Worm (Caenorhabditis elegans) whole organism, midembryonic: ENCODE data around the gene Y59A8B.8.

Experiments
- cog-1 ChIP-seq: sonication (generic microtip); optimal IDR thresholded peaks from 2 replicates; lab custom pipeline; 2016; ENCODE audit warnings: missing genetic modification characterization, missing compliant biosample characterization
- flt-1 ChIP-seq: fragments of 200-800 bp; sonication (Bioruptor generic); IDR thresholded peaks from 2 replicates; pipeline ENCODE4 v1.3.6; 2022; ENCODE audit warnings: missing genetic modification characterization, missing compliant biosample characterization
- klf-2 ChIP-seq: fragments of 200-800 bp; sonication (Bioruptor generic); conservative IDR thresholded peaks from 2 replicates; pipeline ENCODE4 v1.3.6; 2022; ENCODE audit warnings: missing genetic modification reagents, missing genetic modification characterization, missing compliant biosample characterization
- ref-1 ChIP-seq: fragments of 200-800 bp; sonication (Bioruptor generic); conservative IDR thresholded peaks from 2 replicates; pipeline ENCODE4 v1.3.6; 2022; ENCODE audit warnings: missing genetic modification reagents, missing genetic modification characterization, missing compliant biosample characterization
- tab-1 ChIP-seq: fragments of 200-800 bp; sonication (Bioruptor generic); IDR thresholded peaks from 2 replicates; pipeline ENCODE4 v1.3.6; 2022; ENCODE audit warnings: missing genetic modification characterization, missing compliant biosample characterization
- ztf-23 ChIP-seq: fragments of 200-800 bp; sonication (Bioruptor generic); IDR thresholded peaks from 2 replicates; pipeline ENCODE4 v1.3.6; 2022; ENCODE audit warnings: missing genetic modification reagents, missing genetic modification characterization, missing compliant biosample characterization

DNA sequence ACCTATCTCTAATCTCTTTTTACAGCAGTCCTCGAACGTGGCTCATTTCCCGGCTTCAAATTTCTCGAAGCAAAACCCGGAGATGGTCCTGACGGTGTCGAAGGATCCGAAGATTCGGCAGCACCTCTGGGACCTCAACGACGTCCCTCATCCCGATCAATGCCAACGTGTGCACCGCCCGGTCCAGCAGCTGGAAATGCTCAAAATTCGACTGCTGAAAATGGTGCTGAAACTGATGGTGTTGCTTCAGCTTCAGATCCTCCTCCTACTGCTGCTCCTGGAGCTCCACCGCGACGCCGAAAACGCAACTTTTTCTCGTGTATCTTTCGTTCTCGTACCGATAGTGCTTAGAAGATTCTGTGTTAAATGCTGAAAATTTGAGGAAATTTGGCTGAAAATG, 39.9 kb upstream of the Y59A8B.8 start:
- TF ChIP-seq klf-2 (GFP tag; lab: Robert Waterston, UW) (no peak), flt-1 (GFP tag; lab: Robert Waterston, UW) (no peak), cog-1 (tag; lab: Kevin White, UChicago) (no peak), ztf-23 (GFP tag; lab: Robert Waterston, UW) (no peak), ref-1 (GFP tag; lab: Robert Waterston, UW) (no peak), tab-1 (GFP tag; lab: Robert Waterston, UW) (no peak)
